Fruit fly (Drosophila melanogaster) whole organism, embryonic: ENCODE data around the gene E23.

Source experiments
- Bteb2 ChIP-seq: fragments of 200-800 bp; sonication (Bioruptor generic); optimal IDR thresholded peaks from 2 replicates; lab custom pipeline; 2016; ENCODE audit warnings: missing biosample characterization, missing genetic modification characterization
- CG10543 ChIP-seq: fragments of 200-800 bp; sonication (Bioruptor generic); optimal IDR thresholded peaks from 3 replicates; lab custom pipeline; 2017; ENCODE audit warnings: missing biosample characterization, mild to moderate bottlenecking, missing genetic modification characterization, moderate library complexity
- CG10565 ChIP-seq: fragments of 200-800 bp; sonication (Bioruptor generic); optimal IDR thresholded peaks from 3 replicates; lab custom pipeline; 2016; ENCODE audit warnings: missing biosample characterization, mild to moderate bottlenecking, missing genetic modification characterization
- CG12942 ChIP-seq: fragments of 200-800 bp; sonication (Bioruptor generic); optimal IDR thresholded peaks from 3 replicates; lab custom pipeline; 2016; ENCODE audit warnings: missing biosample characterization, missing genetic modification characterization
- CG14441 ChIP-seq: fragments of 200-800 bp; sonication (Bioruptor generic); IDR thresholded peaks from 2 replicates; pipeline ENCODE4 v1.3.6; 2022; ENCODE audit warnings: missing biosample characterization, missing genetic modification characterization
- CG15696 ChIP-seq: fragments of 200-800 bp; sonication (Bioruptor generic); optimal IDR thresholded peaks from 2 replicates; lab custom pipeline; 2019; ENCODE audit warnings: missing biosample characterization, mild to moderate bottlenecking, missing genetic modification characterization, moderate library complexity
- CG17829 ChIP-seq: fragments of 200-800 bp; optimal IDR thresholded peaks from 2 replicates; lab custom pipeline; 2019; ENCODE audit warnings: missing biosample characterization, mild to moderate bottlenecking, missing genetic modification characterization, moderate library complexity
- CG18262 ChIP-seq: fragments of 200-800 bp; optimal IDR thresholded peaks from 3 replicates; lab custom pipeline; 2019; ENCODE audit warnings: missing biosample characterization, mild to moderate bottlenecking, missing genetic modification characterization, moderate library complexity
- CG32772 ChIP-seq: fragments of 200-800 bp; sonication (Bioruptor generic); IDR thresholded peaks from 2 replicates; pipeline ENCODE4 v1.3.6; 2022; ENCODE audit warnings: missing biosample characterization, missing genetic modification characterization
- CG3281 ChIP-seq: fragments of 200-800 bp; sonication (Bioruptor generic); optimal IDR thresholded peaks from 3 replicates; lab custom pipeline; 2017; ENCODE audit warnings: missing biosample characterization, mild to moderate bottlenecking, missing genetic modification characterization
- CG34376 ChIP-seq: fragments of 200-800 bp; sonication (Bioruptor generic); optimal IDR thresholded peaks from 2 replicates; lab custom pipeline; 2018; ENCODE audit warnings: missing biosample characterization, mild to moderate bottlenecking, missing genetic modification characterization
- CG4617 ChIP-seq: fragments of 200-800 bp; sonication (Bioruptor generic); optimal IDR thresholded peaks from 3 replicates; lab custom pipeline; 2016; ENCODE audit warnings: missing biosample characterization, missing genetic modification characterization, borderline replicate concordance
- CG4854 ChIP-seq: fragments of 200-800 bp; sonication (Bioruptor generic); optimal IDR thresholded peaks from 2 replicates; lab custom pipeline; 2016; ENCODE audit warnings: missing biosample characterization, missing genetic modification characterization, inconsistent platforms
- CG6175 ChIP-seq: fragments of 200-800 bp; sonication (Bioruptor generic); IDR thresholded peaks from 3 replicates; pipeline ENCODE4 v1.3.6; 2022; ENCODE audit warnings: missing biosample characterization, missing genetic modification characterization
- CG6791 ChIP-seq: fragments of 200-800 bp; sonication (Bioruptor generic); IDR thresholded peaks from 3 replicates; pipeline ENCODE4 v1.3.6; 2022; ENCODE audit warnings: missing biosample characterization, missing genetic modification characterization; ENCODE audit not compliant: partially characterized antibody
- CG6813 ChIP-seq: fragments of 200-800 bp; sonication (Bioruptor generic); optimal IDR thresholded peaks from 2 replicates; lab custom pipeline; 2017; ENCODE audit warnings: missing biosample characterization, missing genetic modification characterization, mild to moderate bottlenecking, moderate library complexity, missing genetic modification reagents
- CG6854 ChIP-seq: fragments of 200-800 bp; sonication (Bioruptor generic); optimal IDR thresholded peaks from 3 replicates; lab custom pipeline; 2017; ENCODE audit warnings: missing biosample characterization, mild to moderate bottlenecking, missing genetic modification characterization
- CG7271 ChIP-seq: fragments of 200-800 bp; sonication (Bioruptor generic); optimal IDR thresholded peaks from 2 replicates; lab custom pipeline; 2018; ENCODE audit warnings: missing biosample characterization, mild to moderate bottlenecking, missing genetic modification characterization, moderate library complexity
- CG7786 ChIP-seq: fragments of 200-800 bp; sonication (Bioruptor generic); optimal IDR thresholded peaks from 2 replicates; lab custom pipeline; 2016; ENCODE audit warnings: missing biosample characterization, missing genetic modification characterization
- CG7987 ChIP-seq: fragments of 200-800 bp; sonication (Bioruptor generic); optimal IDR thresholded peaks from 2 replicates; lab custom pipeline; 2018; ENCODE audit warnings: missing biosample characterization, mild to moderate bottlenecking, missing genetic modification characterization, moderate library complexity
- CG8924 ChIP-seq: fragments of 200-800 bp; optimal IDR thresholded peaks from 3 replicates; lab custom pipeline; 2019; ENCODE audit warnings: missing biosample characterization, mild to moderate bottlenecking, missing genetic modification characterization, moderate library complexity
- CG9215 ChIP-seq: fragments of 200-800 bp; sonication (Bioruptor generic); IDR thresholded peaks from 2 replicates; pipeline ENCODE4 v1.3.6; 2022; ENCODE audit warnings: missing biosample characterization, missing genetic modification characterization
- CG9817 ChIP-seq: fragments of 200-800 bp; sonication (Bioruptor generic); optimal IDR thresholded peaks from 2 replicates; lab custom pipeline; 2018; ENCODE audit warnings: missing biosample characterization, mild to moderate bottlenecking, missing genetic modification characterization, moderate library complexity
- CTCF ChIP-seq: fragments of 200-800 bp; sonication (Bioruptor generic); optimal IDR thresholded peaks from 2 replicates; lab custom pipeline; 2017; ENCODE audit warnings: missing biosample characterization, mild to moderate bottlenecking, missing genetic modification characterization, moderate library complexity
- Eip74EF ChIP-seq, 2 experiments: fragments of 200-800 bp in 1 of 2; fragments of >200 bp in 1 of 2; sonication (Bioruptor generic) in 1 of 2; optimal IDR thresholded peaks; 2 replicates each; lab custom pipeline; 2017 to 2019; ENCODE audit warnings: missing biosample characterization in 2 of 2, missing genetic modification characterization in 2 of 2, mild to moderate bottlenecking in 1 of 2, moderate library complexity in 1 of 2
- Lhr ChIP-seq: fragments of 200-800 bp; sonication (Bioruptor generic); optimal IDR thresholded peaks from 3 replicates; lab custom pipeline; 2017; ENCODE audit warnings: mild to moderate bottlenecking, missing biosample characterization, missing genetic modification reagents, missing genetic modification characterization
- MTF-1 ChIP-seq: fragments of 200-800 bp; sonication (Bioruptor generic); optimal IDR thresholded peaks from 2 replicates; lab custom pipeline; 2018; ENCODE audit warnings: missing biosample characterization, mild to moderate bottlenecking, missing genetic modification characterization, borderline replicate concordance
- Rfx ChIP-seq: fragments of 200-800 bp; sonication (Bioruptor generic); IDR thresholded peaks from 2 replicates; pipeline ENCODE4 v1.3.6; 2022; ENCODE audit warnings: missing biosample characterization, missing genetic modification characterization
- TFAM ChIP-seq: fragments of 200-800 bp; sonication (Bioruptor generic); optimal IDR thresholded peaks from 2 replicates; lab custom pipeline; 2017; ENCODE audit warnings: missing biosample characterization, missing genetic modification characterization, inconsistent platforms
- Usf ChIP-seq: fragments of 200-800 bp; sonication (Bioruptor generic); optimal IDR thresholded peaks from 2 replicates; lab custom pipeline; 2017; ENCODE audit warnings: missing genotype, missing biosample characterization, missing genetic modification characterization
- ab ChIP-seq: fragments of 200-800 bp; sonication (Bioruptor generic); optimal IDR thresholded peaks from 2 replicates; lab custom pipeline; 2016; ENCODE audit warnings: missing biosample characterization, missing genetic modification characterization
- aop ChIP-seq: fragments of 200-800 bp; sonication (Bioruptor generic); IDR thresholded peaks from 2 replicates; pipeline ENCODE4 v1.3.6; 2022; ENCODE audit warnings: missing biosample characterization, missing genetic modification characterization
- ap ChIP-seq: fragments of 200-800 bp; sonication (Bioruptor generic); IDR thresholded peaks from 2 replicates; pipeline ENCODE4 v1.3.6; 2022; ENCODE audit warnings: missing biosample characterization, missing genetic modification characterization
- br ChIP-seq: fragments of >200 bp; optimal IDR thresholded peaks from 2 replicates; lab custom pipeline; 2017
- bsh ChIP-seq, 2 experiments: fragments of 200-800 bp; sonication (Bioruptor generic); optimal IDR thresholded peaks; 2 replicates each; lab custom pipeline; 2017 to 2018; ENCODE audit warnings: mild to moderate bottlenecking in 2 of 2, missing biosample characterization in 2 of 2, missing genetic modification characterization in 2 of 2, moderate library complexity in 1 of 2
- btn ChIP-seq: fragments of 200-800 bp; sonication (Bioruptor generic); optimal IDR thresholded peaks from 2 replicates; lab custom pipeline; 2016; ENCODE audit warnings: missing biosample characterization, missing genetic modification characterization
- cas ChIP-seq: fragments of 200-800 bp; sonication (Bioruptor generic); IDR thresholded peaks from 2 replicates; pipeline ENCODE4 v1.3.6; 2022; ENCODE audit warnings: missing biosample characterization, missing genetic modification characterization
- crol ChIP-seq: fragments of 200-800 bp; sonication (Bioruptor generic); IDR thresholded peaks from 2 replicates; pipeline ENCODE4 v1.3.6; 2022; ENCODE audit warnings: missing biosample characterization, missing genetic modification characterization
- cwo ChIP-seq: fragments of 200-800 bp; sonication (Bioruptor generic); optimal IDR thresholded peaks from 3 replicates; lab custom pipeline; 2017; ENCODE audit warnings: missing biosample characterization, missing genetic modification characterization, mild to moderate bottlenecking, moderate library complexity, missing genetic modification reagents
- dan ChIP-seq: fragments of 200-800 bp; sonication (Bioruptor generic); IDR thresholded peaks from 2 replicates; pipeline ENCODE4 v1.3.6; 2022; ENCODE audit warnings: missing biosample characterization, missing genetic modification characterization
- dmrt11E ChIP-seq: fragments of 200-800 bp; sonication (Bioruptor generic); optimal IDR thresholded peaks from 3 replicates; lab custom pipeline; 2018; ENCODE audit warnings: missing biosample characterization, mild to moderate bottlenecking, missing genetic modification characterization, moderate library complexity
- gsb-n ChIP-seq: fragments of 200-800 bp; sonication (Bioruptor generic); optimal IDR thresholded peaks from 3 replicates; lab custom pipeline; 2018; ENCODE audit warnings: missing biosample characterization, mild to moderate bottlenecking, missing genetic modification characterization
- ham ChIP-seq: fragments of 200-800 bp; sonication (Bioruptor generic); IDR thresholded peaks from 2 replicates; pipeline ENCODE4 v1.3.6; 2022; ENCODE audit warnings: missing biosample characterization, missing genetic modification characterization
- jing ChIP-seq: fragments of 200-800 bp; sonication (Bioruptor generic); optimal IDR thresholded peaks from 2 replicates; lab custom pipeline; 2018; ENCODE audit warnings: missing biosample characterization, mild to moderate bottlenecking, missing genetic modification characterization
- lbe ChIP-seq: fragments of 200-800 bp; sonication (Bioruptor generic); optimal IDR thresholded peaks from 2 replicates; lab custom pipeline; 2016; ENCODE audit warnings: missing biosample characterization, mild to moderate bottlenecking, missing genetic modification characterization
- luna ChIP-seq: fragments of 200-800 bp; sonication (Bioruptor generic); optimal IDR thresholded peaks from 2 replicates; lab custom pipeline; 2016; ENCODE audit warnings: missing biosample characterization, missing genetic modification characterization
- phol ChIP-seq: fragments of 200-800 bp; sonication (Bioruptor generic); optimal IDR thresholded peaks from 3 replicates; lab custom pipeline; 2018; ENCODE audit warnings: missing biosample characterization, mild to moderate bottlenecking, missing genetic modification characterization, moderate library complexity
- pnt ChIP-seq: fragments of 200-800 bp; sonication (Bioruptor generic); optimal IDR thresholded peaks from 3 replicates; lab custom pipeline; 2016; ENCODE audit warnings: missing biosample characterization, missing genetic modification characterization
- sens-2 ChIP-seq: fragments of 200-800 bp; sonication (Bioruptor generic); IDR thresholded peaks from 2 replicates; pipeline ENCODE4 v1.3.6; 2022; ENCODE audit warnings: missing biosample characterization, missing genetic modification characterization
- sna ChIP-seq: fragments of 200-800 bp; sonication (Bioruptor generic); IDR thresholded peaks from 2 replicates; pipeline ENCODE4 v1.3.6; 2022; ENCODE audit warnings: missing biosample characterization, missing genetic modification characterization; ENCODE audit not compliant: partially characterized antibody
- twi ChIP-seq: fragments of 200-800 bp; optimal IDR thresholded peaks from 2 replicates; lab custom pipeline; 2019; ENCODE audit warnings: missing biosample characterization, mild to moderate bottlenecking, missing genetic modification characterization, moderate library complexity
- z ChIP-seq: fragments of 200-800 bp; sonication (Bioruptor generic); IDR thresholded peaks from 3 replicates; pipeline ENCODE4 v1.3.6; 2022; ENCODE audit warnings: missing biosample characterization, missing genetic modification characterization

Gene E23

dm6 chr2L:3373242-3373641 is 18.6 kb upstream of the E23 start, which contains the start of gene GramD1B (continued):
- no peak for TF ChIP-seq CG9817 (tag; lab: Kevin White, UChicago)
- no peak for TF ChIP-seq twi (tag; lab: Kevin White, UChicago)
- no peak for TF ChIP-seq cwo (GFP tag; lab: Kevin White, UChicago)
- peak; percentile 16 for TF ChIP-seq lbe
- TF ChIP-seq CG9215 (GFP tag; lab: Robert Waterston, UW) = no peak
- TF ChIP-seq CG17829 = peak; percentile 36
- no peak for TF ChIP-seq bsh (GFP tag; optimal IDR thresholded peaks at IDR 0.05; lab: Kevin White, UChicago)
- TF ChIP-seq phol (tag; lab: Kevin White, UChicago) = peak; percentile 82
- TF ChIP-seq btn (GFP tag; lab: Kevin White, UChicago) = no peak
- no peak for TF ChIP-seq CG6854 (GFP tag; lab: Kevin White, UChicago)
- TF ChIP-seq CG10565 (GFP tag; lab: Kevin White, UChicago) = no peak
- TF ChIP-seq CG14441 (GFP tag; lab: Robert Waterston, UW) = no peak
- no peak for TF ChIP-seq gsb-n (tag; lab: Kevin White, UChicago)
- 0 out of 3 replicates have a peak, but pooled peaks have one; percentile 38 for TF ChIP-seq CG6791
- peak; percentile 51 for TF ChIP-seq CG8924 (tag; lab: Kevin White, UChicago)
- TF ChIP-seq crol (GFP tag; lab: Robert Waterston, UW) = no peak
- TF ChIP-seq Rfx (GFP tag; lab: Robert Waterston, UW) = peak; percentile 52
- no peak for TF ChIP-seq CG4854 (GFP tag; lab: Kevin White, UChicago)
- TF ChIP-seq CG12942 (GFP tag; lab: Kevin White, UChicago) = no peak
- no peak for TF ChIP-seq TFAM (GFP tag; lab: Kevin White, UChicago)
- no peak for TF ChIP-seq MTF-1 (GFP tag; lab: Kevin White, UChicago)
- no peak for TF ChIP-seq CG3281 (GFP tag; lab: Kevin White, UChicago)
- TF ChIP-seq CG7786 (GFP tag; lab: Kevin White, UChicago) = peak; percentile 12
- peak; percentile 25 for TF ChIP-seq CG7987
- TF ChIP-seq CG10543 (GFP tag; lab: Kevin White, UChicago) = no peak
- TF ChIP-seq CG7271 (tag; lab: Kevin White, UChicago) = no peak
- TF ChIP-seq ap = no peak
- no peak for TF ChIP-seq CG6813 (GFP tag; lab: Kevin White, UChicago)
- TF ChIP-seq Eip74EF (GFP tag; optimal IDR thresholded peaks at IDR 0.05; lab: Kevin White, UChicago) = no peak
- TF ChIP-seq Bteb2 = no peak
- TF ChIP-seq CG6175 (GFP tag; lab: Robert Waterston, UW) = no peak
- TF ChIP-seq pnt (GFP tag; lab: Kevin White, UChicago) = no peak
- TF ChIP-seq luna (GFP tag; lab: Kevin White, UChicago) = no peak
- no peak for TF ChIP-seq sna
- TF ChIP-seq sens-2 (GFP tag; lab: Robert Waterston, UW) = no peak
- no peak for TF ChIP-seq CG15696 (tag; lab: Kevin White, UChicago)
- TF ChIP-seq CG4617 (GFP tag; lab: Kevin White, UChicago) = peak; percentile 83
- no peak for TF ChIP-seq ab (GFP tag; lab: Kevin White, UChicago)
- peak; percentile 10 for TF ChIP-seq CTCF
- TF ChIP-seq Usf (GFP tag; lab: Kevin White, UChicago) = no peak
- TF ChIP-seq jing (GFP tag; lab: Kevin White, UChicago) = no peak
- TF ChIP-seq dmrt11E = no peak
- no peak for TF ChIP-seq CG32772 (GFP tag; lab: Robert Waterston, UW)
- TF ChIP-seq aop (GFP tag; lab: Robert Waterston, UW) = no peak
- TF ChIP-seq Lhr (GFP tag; lab: Kevin White, UChicago) = peak; percentile 47
- TF ChIP-seq CG34376 (GFP tag; lab: Kevin White, UChicago) = no peak
- no peak for TF ChIP-seq cas (GFP tag; lab: Robert Waterston, UW)
- TF ChIP-seq ham (GFP tag; lab: Robert Waterston, UW) = no peak
- no peak for TF ChIP-seq dan (GFP tag; lab: Robert Waterston, UW)
- TF ChIP-seq br (lab: Kevin White, UChicago) = no peak
- no peak for TF ChIP-seq z (GFP tag; lab: Robert Waterston, UW)
- peak; percentile 11 for TF ChIP-seq CG18262 (tag; lab: Kevin White, UChicago)
